Worm (Caenorhabditis elegans) whole organism, late embryonic: ENCODE results near the gene spv-1.

Experiments used
- C38D4.7 ChIP-seq: fragments of 200-800 bp; sonication (Bioruptor generic); optimal IDR thresholded peaks from 2 replicates; lab custom pipeline; 2018; ENCODE audit warnings: mild to moderate bottlenecking, missing genetic modification characterization, moderate library complexity, missing compliant biosample characterization
- F13H6.1 ChIP-seq: sonication (generic microtip); optimal IDR thresholded peaks from 2 replicates; lab custom pipeline; 2016; ENCODE audit warnings: missing genetic modification characterization, missing compliant biosample characterization
- K09A11.1 ChIP-seq: sonication (generic microtip); optimal IDR thresholded peaks from 2 replicates; lab custom pipeline; 2017; ENCODE audit warnings: antibody characterized with exemption, mild to moderate bottlenecking, missing genetic modification characterization, missing compliant biosample characterization; ENCODE audit not compliant: insufficient read depth
- Y22D7AL.16 ChIP-seq: sonication (generic microtip); optimal IDR thresholded peaks from 2 replicates; lab custom pipeline; 2016; ENCODE audit warnings: missing genetic modification characterization, missing compliant biosample characterization
- ama-1 ChIP-seq: fragments of 150-350 bp; optimal IDR thresholded peaks from 2 replicates; lab custom pipeline; 2014
- ceh-14 ChIP-seq: sonication (generic microtip); optimal IDR thresholded peaks from 2 replicates; lab custom pipeline; 2016; ENCODE audit warnings: missing genotype, missing genetic modification characterization, missing compliant biosample characterization
- ceh-2 ChIP-seq: sonication (generic microtip); optimal IDR thresholded peaks from 2 replicates; lab custom pipeline; 2016; ENCODE audit warnings: missing genotype, missing genetic modification characterization, missing compliant biosample characterization
- ceh-22 ChIP-seq: sonication (generic microtip); optimal IDR thresholded peaks from 2 replicates; lab custom pipeline; 2017; ENCODE audit warnings: missing biosample characterization, missing genetic modification characterization
- ceh-24 ChIP-seq: sonication (generic microtip); optimal IDR thresholded peaks from 2 replicates; lab custom pipeline; 2016; ENCODE audit warnings: mild to moderate bottlenecking, missing genetic modification characterization, missing compliant biosample characterization
- ceh-31 ChIP-seq: sonication (generic microtip); optimal IDR thresholded peaks from 2 replicates; lab custom pipeline; 2016; ENCODE audit warnings: missing genetic modification characterization, missing compliant biosample characterization
- ceh-34 ChIP-seq: sonication (generic microtip); optimal IDR thresholded peaks from 2 replicates; lab custom pipeline; 2016; ENCODE audit warnings: mild to moderate bottlenecking, missing genetic modification characterization, missing compliant biosample characterization
- ceh-48 ChIP-seq: sonication (generic microtip); optimal IDR thresholded peaks from 2 replicates; lab custom pipeline; 2016; ENCODE audit warnings: missing genetic modification characterization, inconsistent platforms, missing compliant biosample characterization
- che-1 ChIP-seq: sonication (generic microtip); optimal IDR thresholded peaks from 2 replicates; lab custom pipeline; 2016; ENCODE audit warnings: mild to moderate bottlenecking, missing genetic modification characterization, missing compliant biosample characterization
- dmd-4 ChIP-seq: sonication (generic microtip); optimal IDR thresholded peaks from 2 replicates; lab custom pipeline; 2016; ENCODE audit warnings: borderline replicate concordance, missing genetic modification characterization, missing compliant biosample characterization
- dve-1 ChIP-seq: sonication (generic microtip); optimal IDR thresholded peaks from 2 replicates; lab custom pipeline; 2017; ENCODE audit warnings: antibody characterized with exemption, mild to moderate bottlenecking, missing genetic modification characterization, missing compliant biosample characterization
- elt-2 ChIP-seq: sonication (generic microtip); optimal IDR thresholded peaks from 2 replicates; lab custom pipeline; 2016; ENCODE audit warnings: missing genetic modification reagents, missing genetic modification characterization, missing compliant biosample characterization
- ets-4 ChIP-seq: sonication (generic microtip); optimal IDR thresholded peaks from 2 replicates; lab custom pipeline; 2016; ENCODE audit warnings: missing genetic modification characterization, missing compliant biosample characterization
- eyg-1 ChIP-seq: sonication (generic microtip); optimal IDR thresholded peaks from 2 replicates; lab custom pipeline; 2016; ENCODE audit warnings: missing genotype, missing genetic modification characterization, missing compliant biosample characterization
- fax-1 ChIP-seq: sonication (generic microtip); optimal IDR thresholded peaks from 2 replicates; lab custom pipeline; 2016; ENCODE audit warnings: missing genotype, missing genetic modification characterization, missing compliant biosample characterization
- gmeb-2 ChIP-seq: sonication (generic microtip); optimal IDR thresholded peaks from 2 replicates; lab custom pipeline; 2016; ENCODE audit warnings: missing genetic modification characterization, inconsistent platforms, missing compliant biosample characterization
- hlh-15 ChIP-seq: sonication (generic microtip); optimal IDR thresholded peaks from 2 replicates; lab custom pipeline; 2016; ENCODE audit warnings: missing genetic modification characterization, missing compliant biosample characterization
- hlh-6 ChIP-seq: sonication (generic microtip); optimal IDR thresholded peaks from 2 replicates; lab custom pipeline; 2016; ENCODE audit warnings: missing genotype, missing genetic modification characterization, missing compliant biosample characterization
- lim-6 ChIP-seq: sonication (generic microtip); optimal IDR thresholded peaks from 2 replicates; lab custom pipeline; 2016; ENCODE audit warnings: missing genetic modification characterization, missing compliant biosample characterization
- lin-11 ChIP-seq: fragments of 200-800 bp; sonication (Bioruptor generic); optimal IDR thresholded peaks from 2 replicates; lab custom pipeline; 2018; ENCODE audit warnings: mild to moderate bottlenecking, missing genetic modification characterization, missing compliant biosample characterization
- nfya-1 ChIP-seq: sonication (generic microtip); optimal IDR thresholded peaks from 2 replicates; lab custom pipeline; 2017; ENCODE audit warnings: missing genetic modification characterization, mild to moderate bottlenecking, missing compliant biosample characterization, antibody characterized with exemption, moderate library complexity
- nhr-11 ChIP-seq: fragments of 150-350 bp; optimal IDR thresholded peaks from 2 replicates; lab custom pipeline; 2014; ENCODE audit warnings: missing biosample characterization, missing genetic modification characterization
- pha-2 ChIP-seq: sonication (generic microtip); optimal IDR thresholded peaks from 2 replicates; lab custom pipeline; 2017; ENCODE audit warnings: mild to moderate bottlenecking, missing genetic modification characterization, missing compliant biosample characterization
- pha-4 ChIP-seq: fragments of 150-350 bp; optimal IDR thresholded peaks from 2 replicates; lab custom pipeline; 2018; ENCODE audit warnings: missing biosample characterization, missing genetic modification reagents, missing genetic modification characterization
- ref-2 ChIP-seq: sonication (generic microtip); optimal IDR thresholded peaks from 2 replicates; lab custom pipeline; 2016; ENCODE audit warnings: missing genetic modification characterization, missing compliant biosample characterization
- sdc-2 ChIP-seq: sonication (generic microtip); optimal IDR thresholded peaks from 2 replicates; lab custom pipeline; 2016; ENCODE audit warnings: missing genotype, missing genetic modification characterization, missing compliant biosample characterization
- sox-4 ChIP-seq: sonication (generic microtip); optimal IDR thresholded peaks from 2 replicates; lab custom pipeline; 2017; ENCODE audit warnings: mild to moderate bottlenecking, missing genetic modification characterization, inconsistent platforms, missing compliant biosample characterization
- syd-9 ChIP-seq: sonication (generic microtip); optimal IDR thresholded peaks from 2 replicates; lab custom pipeline; 2016; ENCODE audit warnings: mild to moderate bottlenecking, missing genetic modification characterization, moderate library complexity, missing compliant biosample characterization
- tbx-2 ChIP-seq: sonication (generic microtip); optimal IDR thresholded peaks from 2 replicates; lab custom pipeline; 2016; ENCODE audit warnings: missing genetic modification characterization, missing compliant biosample characterization
- tbx-7 ChIP-seq: sonication (generic microtip); optimal IDR thresholded peaks from 2 replicates; lab custom pipeline; 2016; ENCODE audit warnings: missing genotype, missing genetic modification characterization, missing compliant biosample characterization
- ttx-3 ChIP-seq: sonication (generic microtip); optimal IDR thresholded peaks from 2 replicates; lab custom pipeline; 2016; ENCODE audit warnings: missing genetic modification reagents, missing genetic modification characterization, missing compliant biosample characterization
- unc-3 ChIP-seq, 2 experiments: fragments of 200-800 bp in 1 of 2; sonication (Bioruptor generic) in 1 of 2; sonication (generic microtip) in 1 of 2; conservative IDR thresholded peaks in 1 of 2; optimal IDR thresholded peaks in 1 of 2; 2 replicates each; pipeline versions ENCODE4 v1.3.6 to Lab custom; 2016 to 2022; ENCODE audit warnings: missing compliant biosample characterization in 2 of 2, missing genetic modification characterization in 2 of 2, missing genetic modification reagents in 1 of 2
- unc-42 ChIP-seq: sonication (generic microtip); optimal IDR thresholded peaks from 2 replicates; lab custom pipeline; 2016; ENCODE audit warnings: missing genotype, missing genetic modification characterization, missing compliant biosample characterization
- unc-55 ChIP-seq: sonication (generic microtip); optimal IDR thresholded peaks from 2 replicates; lab custom pipeline; 2017; ENCODE audit warnings: missing biosample characterization, missing genetic modification reagents, missing genetic modification characterization
- unc-86 ChIP-seq: sonication (generic microtip); optimal IDR thresholded peaks from 2 replicates; lab custom pipeline; 2016; ENCODE audit warnings: missing genetic modification characterization, missing compliant biosample characterization
- zip-5 ChIP-seq: sonication (generic microtip); optimal IDR thresholded peaks from 2 replicates; lab custom pipeline; 2016; ENCODE audit warnings: missing genetic modification characterization, missing compliant biosample characterization

The spv-1 gene

ce11 chrII:7946830-7947425 lies 18.4 kb upstream of the spv-1 start, which contains the start of gene ZK669.5:
TSS of gene ZK669.5 (minus strand) at chrII:7946880.
- TF ChIP-seq ceh-34 (tag; lab: Kevin White, UChicago): no peak
- no peak for TF ChIP-seq ceh-22 (tag; lab: Kevin White, UChicago)
- TF ChIP-seq ref-2: no peak
- no peak for TF ChIP-seq pha-2 (tag; lab: Kevin White, UChicago)
- TF ChIP-seq unc-55 (GFP tag; lab: Kevin White, UChicago): no peak
- no peak for TF ChIP-seq che-1 (tag; lab: Kevin White, UChicago)
- no peak for TF ChIP-seq tbx-7
- no peak for TF ChIP-seq ceh-24 (tag; lab: Kevin White, UChicago)
- no peak for TF ChIP-seq elt-2 (tag; lab: Kevin White, UChicago)
- no peak for TF ChIP-seq F13H6.1
- TF ChIP-seq pha-4 (tag; lab: Kevin White, UChicago): no peak
- no peak for TF ChIP-seq K09A11.1
- no peak for TF ChIP-seq ceh-48
- no peak for TF ChIP-seq ama-1
- no peak for TF ChIP-seq Y22D7AL.16 (tag; lab: Kevin White, UChicago)

ce11 chrII:7945168-7945567 lies 16.7 kb upstream of the spv-1 start, which contains the start of gene dbt-1:
TSS of gene dbt-1 (minus strand) at chrII:7945206.
- TF ChIP-seq ceh-34 (tag; lab: Kevin White, UChicago) (no peak), fax-1 (no peak), ceh-14 (tag; lab: Kevin White, UChicago) (no peak), ceh-31 (tag; lab: Kevin White, UChicago) (no peak), sox-4 (tag; lab: Kevin White, UChicago) (no peak), hlh-15 (no peak), unc-3 (GFP tag; conservative IDR thresholded peaks at IDR 0.05; lab: Robert Waterston, UW) (no peak), unc-3 (tag; optimal IDR thresholded peaks at IDR 0.05; lab: Kevin White, UChicago) (no peak), tbx-2 (tag; lab: Kevin White, UChicago) (peak; percentile 34), dmd-4 (tag; lab: Kevin White, UChicago) (no peak), unc-86 (no peak), ceh-24 (tag; lab: Kevin White, UChicago) (no peak), ref-2 (no peak), dve-1 (tag; lab: Kevin White, UChicago) (peak; percentile 4), nfya-1 (tag; lab: Kevin White, UChicago) (peak; percentile 32), ttx-3 (tag; lab: Kevin White, UChicago) (no peak), lim-6 (tag; lab: Kevin White, UChicago) (no peak), unc-55 (GFP tag; lab: Kevin White, UChicago) (peak; percentile 41), ceh-48 (no peak), gmeb-2 (tag; lab: Kevin White, UChicago) (no peak), ets-4 (tag; lab: Kevin White, UChicago) (no peak), nhr-11 (no peak), unc-42 (tag; lab: Kevin White, UChicago) (no peak), lin-11 (no peak), eyg-1 (tag; lab: Kevin White, UChicago) (no peak), sdc-2 (tag; lab: Kevin White, UChicago) (no peak), ama-1 (no peak), ceh-2 (tag; lab: Kevin White, UChicago) (no peak)
- TF ChIP-seq, all 69 proteins: peak for 4

- TF ChIP-seq unc-55 (GFP tag; lab: Kevin White, UChicago) (peak; percentile 17), ref-2 (no peak)
- TF ChIP-seq, all 69 proteins: peak for 1
Observed at ce11 chrII:7944333-7944744, 15.8 kb upstream of the spv-1 start.

- no peak for TF ChIP-seq syd-9 (tag; lab: Kevin White, UChicago)
- no peak for TF ChIP-seq hlh-15
- TF ChIP-seq ceh-14 (tag; lab: Kevin White, UChicago): no peak
- TF ChIP-seq dmd-4 (tag; lab: Kevin White, UChicago): no peak
- TF ChIP-seq tbx-2 (tag; lab: Kevin White, UChicago): no peak
- no peak for TF ChIP-seq pha-2 (tag; lab: Kevin White, UChicago)
- TF ChIP-seq K09A11.1: no peak
- TF ChIP-seq C38D4.7 (GFP tag; lab: Kevin White, UChicago): no peak
- TF ChIP-seq elt-2 (tag; lab: Kevin White, UChicago): no peak
- TF ChIP-seq zip-5 (tag; lab: Kevin White, UChicago): no peak
- no peak for TF ChIP-seq tbx-7
- no peak for TF ChIP-seq ama-1
- no peak for TF ChIP-seq unc-42 (tag; lab: Kevin White, UChicago)
- no peak for TF ChIP-seq che-1 (tag; lab: Kevin White, UChicago)
- TF ChIP-seq hlh-6: no peak
Observed at ce11 chrII:7940848-7941247, 12.3 kb upstream of the spv-1 start, which contains the start of gene ZK669.3. TSS of gene ZK669.3 (plus strand) at chrII:7941148.
